Worm (Caenorhabditis elegans): ENCODE measurements around the gene str-81.

DNA sequence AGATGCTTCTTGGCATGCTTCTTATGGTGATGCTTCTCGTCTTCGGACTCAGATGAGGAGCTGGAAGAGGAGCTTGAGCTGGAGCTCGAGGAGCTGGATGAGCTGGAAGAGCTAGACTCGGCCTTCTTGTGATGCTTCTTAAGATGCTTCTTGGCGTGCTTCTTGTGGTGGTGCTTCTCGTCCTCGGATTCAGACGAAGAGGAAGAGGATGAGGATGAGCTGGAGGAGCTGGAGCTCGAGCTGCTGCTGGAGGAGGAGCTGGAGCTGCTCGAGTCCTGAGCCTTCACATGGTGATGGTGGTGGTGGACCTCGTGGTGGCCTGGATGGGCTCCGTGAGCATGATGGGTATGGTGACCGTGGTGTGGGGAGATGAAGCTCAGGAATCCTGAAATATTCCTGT lies 48.1 kb downstream of the str-81 start:
- TF ChIP-seq hmbx-1 (tag; optimal IDR thresholded peaks at IDR 0.05) = no peak
- no peak for TF ChIP-seq ama-1 (optimal IDR thresholded peaks at IDR 0.05)
- no peak for TF ChIP-seq flt-1 (GFP tag; IDR thresholded peaks at IDR 0.05)
- TF ChIP-seq scrt-1 (GFP tag; IDR thresholded peaks at IDR 0.05) = no peak
